ENCODE assay signal across 2 fruit fly cellular contexts in the genomic region with DNA sequence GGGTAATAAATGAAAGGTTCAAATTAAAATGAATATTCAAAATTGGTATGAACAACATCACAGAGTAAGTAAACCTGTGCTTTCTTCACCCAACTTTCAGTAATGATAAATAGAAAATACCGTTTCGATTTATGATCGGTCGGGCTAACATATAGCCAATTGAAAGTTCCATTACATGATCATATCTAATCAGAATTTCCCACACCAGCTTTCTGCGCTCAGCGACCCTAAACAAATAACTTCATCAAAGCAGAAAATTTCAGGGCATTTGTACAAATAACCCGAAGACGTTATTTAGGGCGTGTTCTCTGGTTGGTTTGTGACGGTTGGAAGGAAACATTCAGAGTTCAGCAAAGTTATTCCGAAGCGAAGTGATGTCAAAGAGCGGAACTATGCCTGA.
TF ChIP-seq lines count a peak whose summit lies in the region.

No protein-coding gene starts in this region.

- TF ChIP-seq CTCF in whole organism, embryonic (GFP tag; optimal IDR thresholded peaks at IDR 0.05; lab: Kevin White, UChicago), result no peak

TF ChIP-seq in whole organism, embryonic, 481 proteins besides CTCF, POLR2A, EP300 and RAD21 (continues in another document):
- no peak for TF ChIP-seq CG12104 (GFP tag; optimal IDR thresholded peaks at IDR 0.05; lab: Kevin White, UChicago)
- no peak for TF ChIP-seq CG8944 (GFP tag; optimal IDR thresholded peaks at IDR 0.05; lab: Kevin White, UChicago)
- TF ChIP-seq CrebB (tag; optimal IDR thresholded peaks at IDR 0.05; lab: Kevin White, UChicago), result no peak
- 0 out of 2 replicates have a peak, but pooled peaks have one; percentile 7 for TF ChIP-seq CG1024 (GFP tag; IDR thresholded peaks at IDR 0.05; lab: Robert Waterston, UW)
- no peak for TF ChIP-seq Usf (GFP tag; optimal IDR thresholded peaks at IDR 0.05; lab: Kevin White, UChicago)
- TF ChIP-seq Med (GFP tag; lab: Kevin White, UChicago), result no peak
- peak; percentile 8 for TF ChIP-seq CG7745 (tag; optimal IDR thresholded peaks at IDR 0.05; lab: Kevin White, UChicago)
- TF ChIP-seq gt (GFP tag; IDR thresholded peaks at IDR 0.05; lab: Robert Waterston, UW), result no peak
- TF ChIP-seq chinmo (GFP tag; IDR thresholded peaks at IDR 0.05; lab: Robert Waterston, UW; ENCODE audit: partially characterized antibody), result 0 out of 4 replicates have a peak, but pooled peaks have one; percentile 51
- no peak for TF ChIP-seq CG4707 (GFP tag; optimal IDR thresholded peaks at IDR 0.05; lab: Kevin White, UChicago)
- TF ChIP-seq CG17612 (GFP tag; IDR thresholded peaks at IDR 0.05; lab: Robert Waterston, UW), result no peak
- TF ChIP-seq gem (tag; optimal IDR thresholded peaks at IDR 0.05; lab: Kevin White, UChicago), result no peak
- peak; percentile 8 for TF ChIP-seq lab (GFP tag; optimal IDR thresholded peaks at IDR 0.05; lab: Kevin White, UChicago)
- TF ChIP-seq CG1647 (GFP tag; optimal IDR thresholded peaks at IDR 0.05; lab: Kevin White, UChicago), result no peak
- 0 out of 2 replicates have a peak, but pooled peaks have one; percentile 20 for TF ChIP-seq Xrp1 (GFP tag; IDR thresholded peaks at IDR 0.05; lab: Robert Waterston, UW)
- no peak for TF ChIP-seq peb (GFP tag; IDR thresholded peaks at IDR 0.05; lab: Robert Waterston, UW)
- TF ChIP-seq Eip74EF (GFP tag; optimal IDR thresholded peaks at IDR 0.05; lab: Kevin White, UChicago), result no peak
- no peak for TF ChIP-seq CG2678 (tag; optimal IDR thresholded peaks at IDR 0.05; lab: Kevin White, UChicago)
- TF ChIP-seq Opbp (GFP tag; IDR thresholded peaks at IDR 0.05; lab: Robert Waterston, UW; ENCODE audit: partially characterized antibody), result no peak
- TF ChIP-seq sens (GFP tag; lab: Kevin White, UChicago), result peak; percentile 79
- TF ChIP-seq kni (GFP tag; optimal IDR thresholded peaks at IDR 0.05; lab: Kevin White, UChicago), result peak; percentile 17
- no peak for TF ChIP-seq CG9797 (GFP tag; optimal IDR thresholded peaks at IDR 0.05; lab: Kevin White, UChicago)
- TF ChIP-seq CG13296 (GFP tag; optimal IDR thresholded peaks at IDR 0.05; lab: Kevin White, UChicago), result no peak
- TF ChIP-seq Doc2 (GFP tag; IDR thresholded peaks at IDR 0.05; lab: Robert Waterston, UW), result no peak
- no peak for TF ChIP-seq CG7372 (GFP tag; IDR thresholded peaks at IDR 0.05; lab: Robert Waterston, UW)
- no peak for TF ChIP-seq cato (GFP tag; optimal IDR thresholded peaks at IDR 0.05; lab: Kevin White, UChicago; ENCODE audit: borderline replicate concordance)
- TF ChIP-seq insv (GFP tag; optimal IDR thresholded peaks at IDR 0.05; lab: Kevin White, UChicago), result peak in 1 of 2 experiments; percentile 6
- no peak for TF ChIP-seq Sry-β (GFP tag; optimal IDR thresholded peaks at IDR 0.05; lab: Kevin White, UChicago)
- TF ChIP-seq CG1529 (GFP tag; optimal IDR thresholded peaks at IDR 0.05; lab: Kevin White, UChicago), result no peak
- TF ChIP-seq CG10462 (GFP tag; optimal IDR thresholded peaks at IDR 0.05; lab: Kevin White, UChicago), result no peak
- no peak for TF ChIP-seq fu2 (GFP tag; optimal IDR thresholded peaks at IDR 0.05; lab: Kevin White, UChicago)
- TF ChIP-seq CG3281 (GFP tag; optimal IDR thresholded peaks at IDR 0.05; lab: Kevin White, UChicago), result no peak
- TF ChIP-seq Awh (GFP tag; IDR thresholded peaks at IDR 0.05; lab: Robert Waterston, UW), result 0 out of 2 replicates have a peak, but pooled peaks have one; percentile 20
- no peak for TF ChIP-seq ro (GFP tag; IDR thresholded peaks at IDR 0.05; lab: Robert Waterston, UW)
- peak; percentile 5 for TF ChIP-seq CG15601 (tag; optimal IDR thresholded peaks at IDR 0.05; lab: Kevin White, UChicago)
- TF ChIP-seq HLH54F (GFP tag; optimal IDR thresholded peaks at IDR 0.05; lab: Kevin White, UChicago), result no peak
- no peak for TF ChIP-seq CG17385 (GFP tag; optimal IDR thresholded peaks at IDR 0.05; lab: Kevin White, UChicago)
- TF ChIP-seq CG2199 (GFP tag; IDR thresholded peaks at IDR 0.05; lab: Robert Waterston, UW), result no peak
- TF ChIP-seq seq (GFP tag; IDR thresholded peaks at IDR 0.05; lab: Robert Waterston, UW), result no peak
- TF ChIP-seq Ets97D (GFP tag; optimal IDR thresholded peaks at IDR 0.05; lab: Kevin White, UChicago), result no peak
- peak; percentile 21 for TF ChIP-seq grn (GFP tag; optimal IDR thresholded peaks at IDR 0.05; lab: Kevin White, UChicago)
- TF ChIP-seq CG11456 (GFP tag; IDR thresholded peaks at IDR 0.05; lab: Robert Waterston, UW), result no peak
- TF ChIP-seq Hr78 (GFP tag; optimal IDR thresholded peaks at IDR 0.05; lab: Kevin White, UChicago), result peak in 1 of 2 experiments; percentile 51
- no peak for TF ChIP-seq Antp (GFP tag; optimal IDR thresholded peaks at IDR 0.05; lab: Kevin White, UChicago)

TF ChIP-seq in whole organism, prepupa, 60 proteins besides CTCF, POLR2A, EP300 and RAD21:
- TF ChIP-seq fkh (GFP tag; optimal IDR thresholded peaks at IDR 0.05; lab: Kevin White, UChicago) (peak; percentile 33), CG15336 (GFP tag; IDR thresholded peaks at IDR 0.05; lab: Robert Waterston, UW) (no peak)
